Worm (Caenorhabditis elegans) whole organism, L3 larva: ENCODE measurements around the gene srw-95.

Experiments
- egl-27 ChIP-seq: sonication (generic microtip); optimal IDR thresholded peaks from 4 replicates; lab custom pipeline; 2017; ENCODE audit warnings: missing biosample characterization, missing genetic modification reagents, missing genetic modification characterization
- elt-2 ChIP-seq: sonication (generic microtip); optimal IDR thresholded peaks from 2 replicates; lab custom pipeline; 2016; ENCODE audit warnings: missing genetic modification reagents, mild to moderate bottlenecking, missing genetic modification characterization, missing compliant biosample characterization
- eor-1 ChIP-seq, 2 experiments: fragments of 150-350 bp; optimal IDR thresholded peaks; 2 replicates each; lab custom pipeline; 2014 to 2018; ENCODE audit warnings: missing biosample characterization in 2 of 2, missing genetic modification characterization in 2 of 2
- fkh-10 ChIP-seq: sonication (generic microtip); optimal IDR thresholded peaks from 2 replicates; lab custom pipeline; 2017; ENCODE audit warnings: missing biosample characterization, missing genetic modification reagents, missing genetic modification characterization
- fkh-2 ChIP-seq: fragments of 150-350 bp; optimal IDR thresholded peaks from 2 replicates; lab custom pipeline; 2014; ENCODE audit warnings: missing biosample characterization, missing genetic modification reagents, missing genetic modification characterization
- jun-1 ChIP-seq: fragments of 150-350 bp; optimal IDR thresholded peaks from 2 replicates; lab custom pipeline; 2014; ENCODE audit warnings: missing biosample characterization, missing genetic modification reagents, missing genetic modification characterization
- lin-39 ChIP-seq: fragments of 150-350 bp; optimal IDR thresholded peaks from 2 replicates; lab custom pipeline; 2018; ENCODE audit warnings: missing biosample characterization, missing genetic modification reagents, missing genetic modification characterization
- lsy-12 ChIP-seq: sonication (generic microtip); optimal IDR thresholded peaks from 2 replicates; lab custom pipeline; 2016; ENCODE audit warnings: mild to moderate bottlenecking, missing genetic modification characterization, missing compliant biosample characterization
- pha-4 ChIP-seq: fragments of 150-350 bp; optimal IDR thresholded peaks from 2 replicates; lab custom pipeline; 2014; ENCODE audit warnings: missing biosample characterization, missing genetic modification reagents, missing genetic modification characterization
- snpc-4 ChIP-seq: fragments of 150-350 bp; optimal IDR thresholded peaks from 2 replicates; lab custom pipeline; 2014; ENCODE audit warnings: missing biosample characterization, missing genetic modification characterization
- tbx-2 ChIP-seq: sonication (generic microtip); optimal IDR thresholded peaks from 2 replicates; lab custom pipeline; 2016; ENCODE audit warnings: mild to moderate bottlenecking, missing genetic modification characterization, missing compliant biosample characterization
- unc-62 ChIP-seq: fragments of 150-350 bp; sonication (generic microtip); optimal IDR thresholded peaks from 4 replicates; lab custom pipeline; 2014; ENCODE audit warnings: missing biosample characterization, missing genetic modification reagents, missing genetic modification characterization

DNA sequence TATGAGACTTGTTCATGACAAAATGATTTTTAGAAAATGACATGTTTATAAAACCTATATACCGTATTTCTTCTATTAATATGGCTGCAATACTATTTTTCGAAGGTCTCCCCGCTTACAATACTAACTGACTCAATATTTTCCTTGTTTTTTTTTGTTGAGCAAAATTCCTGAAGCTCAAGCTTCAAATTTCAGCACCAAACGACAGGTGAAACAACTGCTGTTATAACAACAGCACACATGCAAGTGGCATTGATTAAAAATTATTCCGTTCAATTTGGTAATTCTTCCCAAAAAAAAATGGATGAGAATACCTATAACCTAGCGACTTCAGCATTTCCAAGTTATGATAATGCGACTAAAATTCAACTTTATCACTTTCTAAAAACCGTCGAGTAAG, 2.3 kb downstream of the srw-95 start, which contains the start of gene srw-94:
- no peak for TF ChIP-seq pha-4 (tag; lab: Kevin White, UChicago)
- TF ChIP-seq snpc-4 (tag; lab: Kevin White, UChicago), result no peak
- TF ChIP-seq lin-39 (tag; lab: Kevin White, UChicago), result no peak
- TF ChIP-seq egl-27 (tag; lab: Kevin White, UChicago), result no peak
- no peak for TF ChIP-seq lsy-12 (tag; lab: Kevin White, UChicago)
- no peak for TF ChIP-seq fkh-10 (GFP tag; lab: Kevin White, UChicago)
- TF ChIP-seq elt-2 (tag; lab: Kevin White, UChicago), result no peak
- TF ChIP-seq jun-1 (tag; lab: Kevin White, UChicago), result no peak
- no peak for TF ChIP-seq tbx-2 (tag; lab: Kevin White, UChicago)
- TF ChIP-seq eor-1 (tag; optimal IDR thresholded peaks at IDR 0.05; lab: Kevin White, UChicago), result no peak
- TF ChIP-seq fkh-2 (tag; lab: Kevin White, UChicago), result no peak
- no peak for TF ChIP-seq unc-62 (GFP tag; lab: Kevin White, UChicago)
